Fruit fly (Drosophila melanogaster): ENCODE data around the gene phol.

The phol gene

dm6 chr3L:9431848-9432623 is 24.0 kb downstream of the phol start:
- no peak for TF ChIP-seq eg (GFP tag; IDR thresholded peaks at IDR 0.05)
- TF ChIP-seq CG7368 (GFP tag; optimal IDR thresholded peaks at IDR 0.05), result no peak
- TF ChIP-seq net (GFP tag; optimal IDR thresholded peaks at IDR 0.05), result no peak
- no peak for TF ChIP-seq CG4318 (GFP tag; optimal IDR thresholded peaks at IDR 0.05)
- TF ChIP-seq Sox14 (GFP tag; optimal IDR thresholded peaks at IDR 0.05), result no peak
- TF ChIP-seq Lpt (GFP tag; optimal IDR thresholded peaks at IDR 0.05), result no peak
- no peak for TF ChIP-seq CG10669 (GFP tag; optimal IDR thresholded peaks at IDR 0.05)
- peak; percentile 20; the same call in 1 of the 2 replicates for TF ChIP-seq CG15336 (GFP tag; IDR thresholded peaks at IDR 0.05)

- TF ChIP-seq CG34406 (GFP tag; optimal IDR thresholded peaks at IDR 0.05) (no peak), svp (GFP tag) (peak; percentile 57)
Observed at dm6 chr3L:9430608-9430952, 25.5 kb downstream of the phol start.

- TF ChIP-seq Eip75B (GFP tag; optimal IDR thresholded peaks at IDR 0.05) (peak; percentile 50), CG16779 (tag; optimal IDR thresholded peaks at IDR 0.05) (peak; percentile 28), pdm3 (GFP tag; optimal IDR thresholded peaks at IDR 0.05) (peak; percentile 40), Ets96B (tag; optimal IDR thresholded peaks at IDR 0.05) (peak; percentile 6), fd59A (GFP tag; optimal IDR thresholded peaks at IDR 0.05) (no peak), CG31627 (GFP tag; optimal IDR thresholded peaks at IDR 0.05) (peak; percentile 35), Hr39 (GFP tag; optimal IDR thresholded peaks at IDR 0.05) (peak; percentile 51), fkh (GFP tag; optimal IDR thresholded peaks at IDR 0.05) (no peak), svp (GFP tag) (peak; percentile 77), cyc (GFP tag; optimal IDR thresholded peaks at IDR 0.05) (peak; percentile 40), CG15336 (GFP tag; IDR thresholded peaks at IDR 0.05) (0 out of 2 replicates have a peak, but pooled peaks have one; percentile 26), CG6792 (GFP tag; optimal IDR thresholded peaks at IDR 0.05) (peak; percentile 34), CG8632 (GFP tag; optimal IDR thresholded peaks at IDR 0.05) (peak; percentile 18), esn (GFP tag; optimal IDR thresholded peaks at IDR 0.05) (peak; percentile 72), Eip78C (GFP tag) (peak; percentile 75), CG11294 (GFP tag; IDR thresholded peaks at IDR 0.05) (no peak), spab (GFP tag; optimal IDR thresholded peaks at IDR 0.05) (no peak), OdsH (GFP tag; optimal IDR thresholded peaks at IDR 0.05) (peak; percentile 34), vri (GFP tag; optimal IDR thresholded peaks at IDR 0.05) (peak; percentile 69), Hr38 (GFP tag; optimal IDR thresholded peaks at IDR 0.05) (no peak), CG11762 (GFP tag; optimal IDR thresholded peaks at IDR 0.05; ENCODE audit: insufficient read depth) (no peak), Hr4 (GFP tag; optimal IDR thresholded peaks at IDR 0.05) (no peak), fd85E (GFP tag; optimal IDR thresholded peaks at IDR 0.05) (no peak), CG7368 (GFP tag; optimal IDR thresholded peaks at IDR 0.05) (peak; percentile 11), CG6854 (GFP tag; optimal IDR thresholded peaks at IDR 0.05) (peak; percentile 82), dac (GFP tag; optimal IDR thresholded peaks at IDR 0.05) (no peak), Gug (GFP tag; IDR thresholded peaks at IDR 0.05) (no peak), CG32006 (GFP tag; optimal IDR thresholded peaks at IDR 0.05) (no peak), CG6163 (GFP tag; IDR thresholded peaks at IDR 0.05) (peak; percentile 27; the same call in 2 of the 3 replicates), dsx (GFP tag; optimal IDR thresholded peaks at IDR 0.05; ENCODE audit: poor library complexity, severe bottlenecking) (peak; percentile 11), lz (GFP tag; optimal IDR thresholded peaks at IDR 0.05) (peak; percentile 65), Lpt (GFP tag; optimal IDR thresholded peaks at IDR 0.05) (no peak), CG34406 (GFP tag; optimal IDR thresholded peaks at IDR 0.05) (peak; percentile 54), CG10631 (GFP tag; optimal IDR thresholded peaks at IDR 0.05) (no peak), Sox14 (GFP tag; optimal IDR thresholded peaks at IDR 0.05) (peak; percentile 24), CG10669 (GFP tag; optimal IDR thresholded peaks at IDR 0.05) (peak; percentile 24), ss (GFP tag; optimal IDR thresholded peaks at IDR 0.05) (peak; percentile 53 to 57), salr (GFP tag; optimal IDR thresholded peaks at IDR 0.05) (peak in 1 of 2 experiments; percentile 56), CG6276 (GFP tag; optimal IDR thresholded peaks at IDR 0.05) (no peak), CG6808 (GFP tag; optimal IDR thresholded peaks at IDR 0.05) (peak; percentile 32)
Observed at dm6 chr3L:9429665-9430607, 26.1 kb downstream of the phol start, which contains the start of the genes RpS17 and MTF-1. RpS17 (minus strand) TSS chr3L:9429821. MTF-1 (plus strand) TSS chr3L:9430312.

All from whole organism, prepupa.